Worm (Caenorhabditis elegans) whole organism, L2 larva: ENCODE measurements around the gene Y17G7B.8.

Source experiments
- C34F6.9 ChIP-seq: fragments of 150-350 bp; optimal IDR thresholded peaks from 2 replicates; lab custom pipeline; 2014; ENCODE audit warnings: missing biosample characterization, missing genetic modification characterization
- R02D3.7 ChIP-seq: fragments of 150-350 bp; optimal IDR thresholded peaks from 2 replicates; lab custom pipeline; 2014; ENCODE audit warnings: missing biosample characterization, missing genetic modification characterization
- Y55F3AM.14 ChIP-seq: fragments of 200-800 bp; sonication (Bioruptor generic); optimal IDR thresholded peaks from 2 replicates; lab custom pipeline; 2018; ENCODE audit warnings: mild to moderate bottlenecking, missing genetic modification characterization, missing compliant biosample characterization
- ZK546.5 ChIP-seq: sonication (generic microtip); optimal IDR thresholded peaks from 2 replicates; lab custom pipeline; 2017; ENCODE audit warnings: missing biosample characterization, missing genetic modification characterization
- alr-1 ChIP-seq: fragments of 150-350 bp; optimal IDR thresholded peaks from 2 replicates; lab custom pipeline; 2014; ENCODE audit warnings: missing biosample characterization, missing genetic modification characterization
- aly-2 ChIP-seq: fragments of 150-350 bp; optimal IDR thresholded peaks from 2 replicates; lab custom pipeline; 2014; ENCODE audit warnings: missing biosample characterization, missing genetic modification characterization
- ama-1 ChIP-seq: fragments of 150-350 bp; optimal IDR thresholded peaks from 2 replicates; lab custom pipeline; 2018; ENCODE audit warnings: inconsistent platforms
- blmp-1 ChIP-seq: sonication (generic microtip); optimal IDR thresholded peaks from 2 replicates; lab custom pipeline; 2017; ENCODE audit warnings: missing genetic modification characterization, mild to moderate bottlenecking, missing compliant biosample characterization, antibody characterized with exemption, moderate library complexity; ENCODE audit not compliant: insufficient read depth
- ceh-16 ChIP-seq: fragments of 150-350 bp; optimal IDR thresholded peaks from 2 replicates; lab custom pipeline; 2014; ENCODE audit warnings: missing biosample characterization, missing genetic modification characterization
- ceh-82 ChIP-seq: fragments of 150-350 bp; optimal IDR thresholded peaks from 2 replicates; lab custom pipeline; 2014; ENCODE audit warnings: missing biosample characterization, missing genetic modification characterization
- crh-2 ChIP-seq: sonication (generic microtip); optimal IDR thresholded peaks from 2 replicates; lab custom pipeline; 2017; ENCODE audit warnings: missing biosample characterization, missing genetic modification characterization
- dmd-4 ChIP-seq: sonication (generic microtip); optimal IDR thresholded peaks from 2 replicates; lab custom pipeline; 2017; ENCODE audit warnings: missing biosample characterization, missing genetic modification characterization
- egl-27 ChIP-seq: sonication (generic microtip); optimal IDR thresholded peaks from 3 replicates; lab custom pipeline; 2017; ENCODE audit warnings: missing biosample characterization, missing genetic modification reagents, missing genetic modification characterization
- elt-1 ChIP-seq: fragments of 150-350 bp; optimal IDR thresholded peaks from 2 replicates; lab custom pipeline; 2014; ENCODE audit warnings: missing biosample characterization, missing genetic modification characterization
- elt-3 ChIP-seq: sonication (generic microtip); optimal IDR thresholded peaks from 2 replicates; lab custom pipeline; 2017; ENCODE audit warnings: missing biosample characterization, missing genetic modification characterization
- fos-1 ChIP-seq: fragments of 150-350 bp; optimal IDR thresholded peaks from 2 replicates; lab custom pipeline; 2014; ENCODE audit warnings: missing biosample characterization, missing genetic modification characterization
- gmeb-1 ChIP-seq: fragments of 150-350 bp; optimal IDR thresholded peaks from 2 replicates; lab custom pipeline; 2014; ENCODE audit warnings: missing biosample characterization, missing genetic modification characterization
- lin-11 ChIP-seq: fragments of 150-350 bp; sonication (generic microtip); optimal IDR thresholded peaks from 2 replicates; lab custom pipeline; 2014; ENCODE audit warnings: missing biosample characterization, missing genetic modification characterization, inconsistent platforms, mixed read lengths
- lin-13 ChIP-seq: fragments of 150-350 bp; optimal IDR thresholded peaks from 2 replicates; lab custom pipeline; 2014; ENCODE audit warnings: missing biosample characterization, missing genetic modification reagents, missing genetic modification characterization
- lin-39 ChIP-seq: fragments of 150-350 bp; optimal IDR thresholded peaks from 2 replicates; lab custom pipeline; 2014; ENCODE audit warnings: missing biosample characterization, missing genetic modification reagents, missing genetic modification characterization
- mab-5 ChIP-seq: fragments of 150-350 bp; optimal IDR thresholded peaks from 2 replicates; lab custom pipeline; 2014; ENCODE audit warnings: missing biosample characterization, missing genetic modification characterization
- mbf-1 ChIP-seq: sonication (generic microtip); optimal IDR thresholded peaks from 2 replicates; lab custom pipeline; 2017; ENCODE audit warnings: missing biosample characterization, missing genetic modification characterization
- mdl-1 ChIP-seq, 2 experiments: fragments of 150-350 bp in 1 of 2; sonication (generic microtip) in 1 of 2; optimal IDR thresholded peaks; 2 replicates each; lab custom pipeline; 2017; ENCODE audit warnings: missing biosample characterization in 2 of 2, missing genetic modification characterization in 2 of 2
- nhr-10 ChIP-seq: sonication (generic microtip); optimal IDR thresholded peaks from 2 replicates; lab custom pipeline; 2017; ENCODE audit warnings: missing biosample characterization, missing genetic modification characterization
- nhr-11 ChIP-seq: fragments of 150-350 bp; optimal IDR thresholded peaks from 2 replicates; lab custom pipeline; 2014; ENCODE audit warnings: missing biosample characterization, missing genetic modification characterization
- nhr-12 ChIP-seq: fragments of 150-350 bp; optimal IDR thresholded peaks from 2 replicates; lab custom pipeline; 2014; ENCODE audit warnings: missing biosample characterization, missing genetic modification characterization
- nhr-21 ChIP-seq: fragments of 150-350 bp; optimal IDR thresholded peaks from 2 replicates; lab custom pipeline; 2014; ENCODE audit warnings: missing biosample characterization, missing genetic modification characterization
- nhr-23 ChIP-seq: fragments of 150-350 bp; optimal IDR thresholded peaks from 2 replicates; lab custom pipeline; 2014; ENCODE audit warnings: missing biosample characterization, missing genetic modification reagents, missing genetic modification characterization
- nhr-237 ChIP-seq: fragments of 150-350 bp; optimal IDR thresholded peaks from 2 replicates; lab custom pipeline; 2014; ENCODE audit warnings: missing biosample characterization, missing genetic modification characterization
- nhr-25 ChIP-seq: fragments of 150-350 bp; sonication (generic microtip); optimal IDR thresholded peaks from 3 replicates; lab custom pipeline; 2014; ENCODE audit warnings: missing biosample characterization, missing genetic modification characterization
- nhr-6 ChIP-seq: fragments of 150-350 bp; optimal IDR thresholded peaks from 2 replicates; lab custom pipeline; 2014; ENCODE audit warnings: missing biosample characterization, missing genetic modification characterization
- nhr-77 ChIP-seq: fragments of 150-350 bp; optimal IDR thresholded peaks from 2 replicates; lab custom pipeline; 2014; ENCODE audit warnings: missing biosample characterization, missing genetic modification characterization
- peb-1 ChIP-seq: fragments of 150-350 bp; optimal IDR thresholded peaks from 2 replicates; lab custom pipeline; 2014; ENCODE audit warnings: missing biosample characterization, missing genetic modification characterization
- sem-4 ChIP-seq: fragments of 150-350 bp; optimal IDR thresholded peaks from 2 replicates; lab custom pipeline; 2014; ENCODE audit warnings: missing biosample characterization, missing genetic modification reagents, missing genetic modification characterization
- skn-1 ChIP-seq: sonication (generic microtip); optimal IDR thresholded peaks from 2 replicates; lab custom pipeline; 2017; ENCODE audit warnings: missing biosample characterization, missing genetic modification characterization
- sma-3 ChIP-seq: sonication (generic microtip); optimal IDR thresholded peaks from 2 replicates; lab custom pipeline; 2016; ENCODE audit warnings: missing genetic modification reagents, missing genetic modification characterization, missing compliant biosample characterization
- sma-9 ChIP-seq, 2 experiments: fragments of 150-350 bp in 1 of 2; sonication (generic microtip) in 1 of 2; optimal IDR thresholded peaks; 2 replicates each; lab custom pipeline; 2014 to 2016; ENCODE audit warnings: missing genetic modification characterization in 2 of 2, mild to moderate bottlenecking in 1 of 2, missing biosample characterization in 1 of 2, missing compliant biosample characterization in 1 of 2, missing genetic modification reagents in 1 of 2, moderate library complexity in 1 of 2
- snpc-4 ChIP-seq: fragments of 150-350 bp; optimal IDR thresholded peaks from 2 replicates; lab custom pipeline; 2014; ENCODE audit warnings: missing biosample characterization, missing genetic modification characterization
- unc-39 ChIP-seq: fragments of 150-350 bp; optimal IDR thresholded peaks from 2 replicates; lab custom pipeline; 2014; ENCODE audit warnings: missing biosample characterization, missing genetic modification characterization
- unc-55 ChIP-seq: fragments of 150-350 bp; sonication (generic microtip); optimal IDR thresholded peaks from 3 replicates; lab custom pipeline; 2014; ENCODE audit warnings: missing biosample characterization, missing genetic modification reagents, missing genetic modification characterization
- unc-62 ChIP-seq: fragments of 150-350 bp; optimal IDR thresholded peaks from 2 replicates; lab custom pipeline; 2014; ENCODE audit warnings: missing biosample characterization, missing genetic modification reagents, missing genetic modification characterization
- zag-1 ChIP-seq: fragments of 150-350 bp; optimal IDR thresholded peaks from 2 replicates; lab custom pipeline; 2014; ENCODE audit warnings: missing biosample characterization, missing genetic modification characterization
- ztf-1 ChIP-seq: fragments of 200-800 bp; sonication (Bioruptor generic); conservative IDR thresholded peaks from 2 replicates; pipeline ENCODE4 v1.3.6; 2022; ENCODE audit warnings: missing genetic modification characterization, missing compliant biosample characterization
- ztf-11 ChIP-seq: sonication (generic microtip); optimal IDR thresholded peaks from 2 replicates; lab custom pipeline; 2017; ENCODE audit warnings: missing biosample characterization, missing genetic modification characterization
- ztf-4 ChIP-seq: fragments of 150-350 bp; optimal IDR thresholded peaks from 2 replicates; lab custom pipeline; 2014; ENCODE audit warnings: missing biosample characterization, missing genetic modification characterization

Y17G7B.8 gene

DNA sequence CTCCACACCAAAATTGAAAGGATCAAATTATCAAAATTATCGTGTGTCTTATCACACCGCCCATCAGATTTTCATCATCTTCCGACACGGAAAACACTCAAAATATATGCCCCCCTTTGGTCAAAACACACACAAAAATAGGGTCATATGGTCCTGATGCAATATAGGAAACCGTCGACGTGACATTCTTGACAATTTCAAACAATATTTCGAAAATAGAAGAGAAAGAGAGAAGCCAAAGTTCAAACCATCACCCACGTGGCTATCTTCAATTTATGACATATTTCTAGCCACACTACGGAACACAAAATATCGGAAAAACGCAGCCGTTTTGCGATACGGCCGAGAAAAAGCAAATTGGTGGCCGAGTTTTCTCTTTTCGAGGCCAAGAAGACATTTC lies 23.1 kb upstream of the Y17G7B.8 start (continued):
- no peak for TF ChIP-seq ztf-11
- TF ChIP-seq egl-27 = no peak
- peak in 1 of 2 experiments; percentile 40 for TF ChIP-seq mdl-1 (tag; optimal IDR thresholded peaks at IDR 0.05; lab: Kevin White, UChicago)
- TF ChIP-seq nhr-11 (tag; lab: Kevin White, UChicago) = no peak
- no peak for TF ChIP-seq ama-1 (lab: Kevin White, UChicago)
- no peak for TF ChIP-seq blmp-1 (tag; lab: Kevin White, UChicago)
- no peak for TF ChIP-seq ztf-4 (tag; lab: Kevin White, UChicago)
- TF ChIP-seq elt-1 (tag; lab: Kevin White, UChicago) = no peak
- no peak for TF ChIP-seq alr-1 (tag; lab: Kevin White, UChicago)
- no peak for TF ChIP-seq nhr-237 (tag; lab: Kevin White, UChicago)
- no peak for TF ChIP-seq nhr-23
- TF ChIP-seq mbf-1 (tag; lab: Kevin White, UChicago) = no peak
- TF ChIP-seq lin-11 (tag; lab: Kevin White, UChicago) = no peak
- peak; percentile 18 for TF ChIP-seq gmeb-1 (tag; lab: Kevin White, UChicago)
- peak; percentile 82 for TF ChIP-seq nhr-21 (tag; lab: Kevin White, UChicago)
- no peak for TF ChIP-seq lin-13
- TF ChIP-seq mab-5 (tag; lab: Kevin White, UChicago) = no peak

ce11 chrII:12049281-12049680 lies 21.7 kb upstream of the Y17G7B.8 start, which contains the start of gene nadk-2:
Gene nadk-2, plus strand, starts transcription at chrII:12049581.
- no peak for TF ChIP-seq nhr-12 (tag; lab: Kevin White, UChicago)
- no peak for TF ChIP-seq sma-9 (GFP tag; optimal IDR thresholded peaks at IDR 0.05; lab: Kevin White, UChicago)
- TF ChIP-seq sma-9 (tag; optimal IDR thresholded peaks at IDR 0.05; lab: Kevin White, UChicago) = no peak
- no peak for TF ChIP-seq nhr-6 (tag; lab: Kevin White, UChicago)
- no peak for TF ChIP-seq unc-55 (GFP tag; lab: Kevin White, UChicago)
- no peak for TF ChIP-seq ztf-11
- no peak for TF ChIP-seq Y55F3AM.14 (GFP tag; lab: Kevin White, UChicago)
- no peak for TF ChIP-seq snpc-4 (tag; lab: Kevin White, UChicago)
- TF ChIP-seq egl-27 = no peak

- TF ChIP-seq peb-1 (tag; lab: Kevin White, UChicago) (no peak), nhr-6 (tag; lab: Kevin White, UChicago) (no peak), fos-1 (tag; lab: Kevin White, UChicago) (peak; percentile 33), unc-62 (no peak), sem-4 (tag; lab: Kevin White, UChicago) (no peak), ztf-1 (GFP tag; lab: Robert Waterston, UW) (no peak), ZK546.5 (tag; lab: Kevin White, UChicago) (no peak), gmeb-1 (tag; lab: Kevin White, UChicago) (peak; percentile 33), Y55F3AM.14 (GFP tag; lab: Kevin White, UChicago) (no peak), lin-39 (no peak), aly-2 (no peak), elt-1 (tag; lab: Kevin White, UChicago) (no peak), nhr-10 (tag; lab: Kevin White, UChicago) (no peak), ama-1 (lab: Kevin White, UChicago) (peak; percentile 25), zag-1 (tag; lab: Kevin White, UChicago) (no peak), C34F6.9 (tag; lab: Kevin White, UChicago) (peak; percentile 71), alr-1 (tag; lab: Kevin White, UChicago) (no peak), ztf-11 (no peak), mab-5 (tag; lab: Kevin White, UChicago) (no peak), blmp-1 (tag; lab: Kevin White, UChicago) (no peak), dmd-4 (tag; lab: Kevin White, UChicago) (no peak), nhr-11 (tag; lab: Kevin White, UChicago) (no peak), crh-2 (tag; lab: Kevin White, UChicago) (peak; percentile 58), ceh-82 (no peak), ztf-4 (tag; lab: Kevin White, UChicago) (no peak), mbf-1 (tag; lab: Kevin White, UChicago) (no peak), skn-1 (no peak), unc-55 (GFP tag; lab: Kevin White, UChicago) (peak; percentile 65), nhr-77 (tag; lab: Kevin White, UChicago) (no peak), lin-11 (tag; lab: Kevin White, UChicago) (peak; percentile 13), snpc-4 (tag; lab: Kevin White, UChicago) (no peak), sma-3 (GFP tag; lab: Kevin White, UChicago) (peak; percentile 64), ceh-16 (no peak), lin-13 (peak; percentile 39), nhr-237 (tag; lab: Kevin White, UChicago) (no peak), elt-3 (no peak), nhr-21 (tag; lab: Kevin White, UChicago) (peak; percentile 26), R02D3.7 (no peak), unc-39 (tag; lab: Kevin White, UChicago) (no peak), nhr-25 (peak; percentile 62), nhr-12 (tag; lab: Kevin White, UChicago) (no peak), mdl-1 (tag; optimal IDR thresholded peaks at IDR 0.05; lab: Kevin White, UChicago) (no peak), egl-27 (no peak)
Observed at ce11 chrII:12042108-12042960, 14.8 kb upstream of the Y17G7B.8 start, which contains the start of gene ippk-1. Gene ippk-1, plus strand, starts transcription at chrII:12042910.
